2 fruit fly cellular contexts compared by ENCODE assay signal in genomic region chr3R:14001208-14001916, dm6.
A peak's percentile ranks its signal among the peaks of the same experiment; 100 is the strongest.
TF ChIP-seq lines count a peak whose summit lies in the region.

No protein-coding gene starts in this region.

- TF ChIP-seq CTCF in whole organism, embryonic (GFP tag; optimal IDR thresholded peaks at IDR 0.05; lab: Kevin White, UChicago), result no peak

TF ChIP-seq in whole organism, embryonic, 481 proteins besides CTCF, POLR2A, EP300 and RAD21 (continues in another document):
- 0 out of 2 replicates have a peak, but pooled peaks have one; percentile 4 for TF ChIP-seq CG6689 (GFP tag; IDR thresholded peaks at IDR 0.05; lab: Robert Waterston, UW)
- TF ChIP-seq CG11504 (tag; optimal IDR thresholded peaks at IDR 0.05; lab: Kevin White, UChicago), result peak; percentile 18
- TF ChIP-seq ci (GFP tag; IDR thresholded peaks at IDR 0.05; lab: Robert Waterston, UW), result no peak
- TF ChIP-seq Hr51 (GFP tag; optimal IDR thresholded peaks at IDR 0.05; lab: Kevin White, UChicago), result peak in 1 of 2 experiments; percentile 36
- no peak for TF ChIP-seq tin (GFP tag; optimal IDR thresholded peaks at IDR 0.05; lab: Kevin White, UChicago)
- TF ChIP-seq Ets65A (GFP tag; lab: Kevin White, UChicago), result no peak
- TF ChIP-seq CG2199 (GFP tag; IDR thresholded peaks at IDR 0.05; lab: Robert Waterston, UW), result no peak
- no peak for TF ChIP-seq sima (GFP tag; optimal IDR thresholded peaks at IDR 0.05; lab: Kevin White, UChicago)
- TF ChIP-seq Atf3 (GFP tag; optimal IDR thresholded peaks at IDR 0.05; lab: Kevin White, UChicago), result no peak
- TF ChIP-seq CG7839 (tag; optimal IDR thresholded peaks at IDR 0.05; lab: Kevin White, UChicago), result peak; percentile 9
- TF ChIP-seq CG2678 (tag; optimal IDR thresholded peaks at IDR 0.05; lab: Kevin White, UChicago), result peak; percentile 21
- TF ChIP-seq lola (GFP tag; optimal IDR thresholded peaks at IDR 0.05; lab: Kevin White, UChicago), result no peak
- TF ChIP-seq gem (tag; optimal IDR thresholded peaks at IDR 0.05; lab: Kevin White, UChicago), result peak; percentile 37
- TF ChIP-seq al (GFP tag; IDR thresholded peaks at IDR 0.05; lab: Robert Waterston, UW), result no peak
- TF ChIP-seq Poxn (GFP tag; IDR thresholded peaks at IDR 0.05; lab: Robert Waterston, UW), result no peak
- TF ChIP-seq Opbp (GFP tag; IDR thresholded peaks at IDR 0.05; lab: Robert Waterston, UW; ENCODE audit: partially characterized antibody), result no peak
- TF ChIP-seq Gsc (GFP tag; IDR thresholded peaks at IDR 0.05; lab: Robert Waterston, UW), result no peak
- TF ChIP-seq Nf-YC (tag; optimal IDR thresholded peaks at IDR 0.05; lab: Kevin White, UChicago), result peak; percentile 17
- no peak for TF ChIP-seq Vsx1 (GFP tag; optimal IDR thresholded peaks at IDR 0.05; lab: Kevin White, UChicago)
- TF ChIP-seq CG13296 (GFP tag; optimal IDR thresholded peaks at IDR 0.05; lab: Kevin White, UChicago), result peak; percentile 27
- TF ChIP-seq CG17385 (GFP tag; optimal IDR thresholded peaks at IDR 0.05; lab: Kevin White, UChicago), result peak; percentile 24
- TF ChIP-seq eve (GFP tag; optimal IDR thresholded peaks at IDR 0.05; lab: Kevin White, UChicago), result peak in 1 of 2 experiments; percentile 60
- TF ChIP-seq exex (tag; optimal IDR thresholded peaks at IDR 0.05; lab: Kevin White, UChicago), result no peak
- TF ChIP-seq row (GFP tag; IDR thresholded peaks at IDR 0.05; lab: Robert Waterston, UW), result peak; percentile 57; the same call in 2 of the 3 replicates
- TF ChIP-seq zen2 (GFP tag; IDR thresholded peaks at IDR 0.05; lab: Robert Waterston, UW; ENCODE audit: partially characterized antibody), result no peak
- no peak for TF ChIP-seq sisA (GFP tag; IDR thresholded peaks at IDR 0.05; lab: Robert Waterston, UW)
- TF ChIP-seq CG12391 (tag; optimal IDR thresholded peaks at IDR 0.05; lab: Kevin White, UChicago), result no peak
- TF ChIP-seq CG5953 (GFP tag; IDR thresholded peaks at IDR 0.05; lab: Robert Waterston, UW), result 0 out of 2 replicates have a peak, but pooled peaks have one; percentile 41
- TF ChIP-seq Sox102F (GFP tag; optimal IDR thresholded peaks at IDR 0.05; lab: Kevin White, UChicago), result peak; percentile 15
- TF ChIP-seq zfh1 (GFP tag; IDR thresholded peaks at IDR 0.05; lab: Robert Waterston, UW), result no peak
- TF ChIP-seq dysf (GFP tag; IDR thresholded peaks at IDR 0.05; lab: Robert Waterston, UW), result 0 out of 3 replicates have a peak, but pooled peaks have one; percentile 22
- TF ChIP-seq Ptx1 (GFP tag; IDR thresholded peaks at IDR 0.05; lab: Robert Waterston, UW), result 0 out of 2 replicates have a peak, but pooled peaks have one; percentile 20
- TF ChIP-seq grau (tag; optimal IDR thresholded peaks at IDR 0.05; lab: Kevin White, UChicago), result peak; percentile 32
- no peak for TF ChIP-seq Sin3A (optimal IDR thresholded peaks at IDR 0.05; lab: Kevin White, UChicago)
- TF ChIP-seq sr (GFP tag; IDR thresholded peaks at IDR 0.05; lab: Robert Waterston, UW), result peak; percentile 56; the same call in 2 of the 3 replicates
- TF ChIP-seq stwl (tag; optimal IDR thresholded peaks at IDR 0.05; lab: Kevin White, UChicago), result no peak
- TF ChIP-seq oc (tag; optimal IDR thresholded peaks at IDR 0.05; lab: Kevin White, UChicago), result peak; percentile 73
- TF ChIP-seq CG6175 (GFP tag; IDR thresholded peaks at IDR 0.05; lab: Robert Waterston, UW), result no peak
- TF ChIP-seq ro (GFP tag; IDR thresholded peaks at IDR 0.05; lab: Robert Waterston, UW), result no peak
- no peak for TF ChIP-seq vnd (GFP tag; IDR thresholded peaks at IDR 0.05; lab: Robert Waterston, UW; ENCODE audit: partially characterized antibody)
- TF ChIP-seq D19A (tag; optimal IDR thresholded peaks at IDR 0.05; lab: Kevin White, UChicago), result peak; percentile 90
- TF ChIP-seq fd102C (GFP tag; optimal IDR thresholded peaks at IDR 0.05; lab: Kevin White, UChicago), result no peak
- TF ChIP-seq bigmax (GFP tag; optimal IDR thresholded peaks at IDR 0.05; lab: Kevin White, UChicago), result no peak
- TF ChIP-seq CG8281 (tag; optimal IDR thresholded peaks at IDR 0.05; lab: Kevin White, UChicago), result peak; percentile 20
- no peak for TF ChIP-seq ftz-f1 (GFP tag; optimal IDR thresholded peaks at IDR 0.05; lab: Kevin White, UChicago)
- TF ChIP-seq pita (GFP tag; optimal IDR thresholded peaks at IDR 0.05; lab: Kevin White, UChicago), result no peak

TF ChIP-seq in whole organism, prepupa, 60 proteins besides CTCF, POLR2A, EP300 and RAD21:
- 0 out of 2 replicates have a peak, but pooled peaks have one; percentile 28 for TF ChIP-seq CG15336 (GFP tag; IDR thresholded peaks at IDR 0.05; lab: Robert Waterston, UW)
- peak; percentile 18 for TF ChIP-seq Eip78C (GFP tag; lab: Kevin White, UChicago)
- TF ChIP-seq fd59A (GFP tag; optimal IDR thresholded peaks at IDR 0.05; lab: Kevin White, UChicago), result no peak

Comparison
In these comparisons a context has a peak if more than half of its experiments do, and no peak if none do; other contexts are left out.
1. Of the 7 proteins assayed by ChIP-seq in both whole organism, embryonic and whole organism, prepupa: peak only in whole organism, embryonic: Sox102F; only in whole organism, prepupa: none; in both: none; in neither: 6.